Worm (Caenorhabditis elegans) whole organism, young adult: Measurements from ENCODE around the gene B0462.5.

ENCODE experiments used
- snpc-1.1 ChIP-seq: sonication (generic microtip); optimal IDR thresholded peaks from 2 replicates; lab custom pipeline; 2017; ENCODE audit warnings: missing genetic modification characterization, mild to moderate bottlenecking, missing compliant biosample characterization, antibody characterized with exemption, moderate library complexity, missing genotype, missing genetic modification reagents; ENCODE audit not compliant: insufficient read depth
- tbx-9 ChIP-seq: sonication (generic microtip); optimal IDR thresholded peaks from 2 replicates; lab custom pipeline; 2016; ENCODE audit warnings: borderline replicate concordance, missing genetic modification characterization, inconsistent platforms, missing compliant biosample characterization

DNA sequence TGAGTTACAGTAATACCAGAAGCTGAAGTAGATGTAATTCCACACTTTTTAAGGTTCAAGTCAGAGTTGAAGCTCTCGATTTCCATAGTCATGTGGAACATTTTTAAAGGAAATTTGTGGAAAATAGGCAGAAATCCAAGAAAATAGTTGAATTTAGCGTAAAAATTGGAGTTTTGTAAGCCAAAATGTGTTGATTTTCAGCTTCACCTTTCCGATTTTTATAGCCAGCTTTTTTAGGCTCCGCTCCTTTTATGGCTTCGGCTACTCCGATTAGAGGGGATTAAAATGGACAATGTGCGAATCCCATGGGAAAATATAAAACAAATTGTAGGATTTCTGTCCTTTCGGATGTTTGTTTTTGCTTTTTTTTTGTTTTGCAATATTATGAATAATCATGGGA lies 45.2 kb upstream of the B0462.5 start, which contains the start of gene C08E8.6:
- TF ChIP-seq tbx-9 (tag; lab: Kevin White, UChicago) (no peak), snpc-1.1 (no peak)
